Worm (Caenorhabditis elegans) whole organism, mixed stage, embryonic: Measurements from ENCODE around the gene rml-3.

ENCODE experiments used
- bed-3 ChIP-seq: fragments of 200-800 bp; sonication (Bioruptor generic); optimal IDR thresholded peaks from 3 replicates; lab custom pipeline; 2018; ENCODE audit warnings: mild to moderate bottlenecking, missing genetic modification characterization, moderate library complexity, missing compliant biosample characterization
- cnd-1 ChIP-seq: fragments of 200-800 bp; sonication (Bioruptor generic); optimal IDR thresholded peaks from 2 replicates; lab custom pipeline; 2018; ENCODE audit warnings: mild to moderate bottlenecking, missing genetic modification characterization, missing compliant biosample characterization
- elt-3 ChIP-seq: fragments of 150-350 bp; optimal IDR thresholded peaks from 2 replicates; lab custom pipeline; 2014; ENCODE audit warnings: missing biosample characterization, missing genetic modification characterization
- flh-1 ChIP-seq: fragments of 200-800 bp; sonication (Bioruptor generic); optimal IDR thresholded peaks from 2 replicates; lab custom pipeline; 2018; ENCODE audit warnings: mild to moderate bottlenecking, missing genetic modification characterization, moderate library complexity, missing compliant biosample characterization
- hlh-1 ChIP-seq: fragments of 150-350 bp; optimal IDR thresholded peaks from 2 replicates; lab custom pipeline; 2014; ENCODE audit warnings: missing biosample characterization, missing genetic modification reagents, missing genetic modification characterization
- lsy-2 ChIP-seq: fragments of 150-350 bp; optimal IDR thresholded peaks from 2 replicates; lab custom pipeline; 2014; ENCODE audit warnings: missing biosample characterization, missing genetic modification characterization
- nhr-12 ChIP-seq: fragments of 150-350 bp; optimal IDR thresholded peaks from 2 replicates; lab custom pipeline; 2014; ENCODE audit warnings: missing biosample characterization, missing genetic modification characterization
- nhr-76 ChIP-seq: sonication (generic microtip); optimal IDR thresholded peaks from 2 replicates; lab custom pipeline; 2017; ENCODE audit warnings: missing biosample characterization, missing genetic modification characterization
- snpc-4 ChIP-seq: fragments of 150-350 bp; optimal IDR thresholded peaks from 2 replicates; lab custom pipeline; 2014; ENCODE audit warnings: missing biosample characterization, missing genetic modification characterization
- tbx-8 ChIP-seq: fragments of 200-800 bp; sonication (Bioruptor generic); optimal IDR thresholded peaks from 2 replicates; lab custom pipeline; 2018; ENCODE audit warnings: mild to moderate bottlenecking, missing genetic modification characterization, moderate library complexity, missing compliant biosample characterization
- unc-39 ChIP-seq: fragments of 150-350 bp; optimal IDR thresholded peaks from 2 replicates; lab custom pipeline; 2014; ENCODE audit warnings: missing biosample characterization, missing genetic modification characterization
- unc-62 ChIP-seq: fragments of 150-350 bp; optimal IDR thresholded peaks from 2 replicates; lab custom pipeline; 2014; ENCODE audit warnings: missing biosample characterization, missing genetic modification reagents, missing genetic modification characterization
- ztf-11 ChIP-seq: fragments of 150-350 bp; optimal IDR thresholded peaks from 2 replicates; lab custom pipeline; 2014; ENCODE audit warnings: missing biosample characterization, missing genetic modification characterization

DNA sequence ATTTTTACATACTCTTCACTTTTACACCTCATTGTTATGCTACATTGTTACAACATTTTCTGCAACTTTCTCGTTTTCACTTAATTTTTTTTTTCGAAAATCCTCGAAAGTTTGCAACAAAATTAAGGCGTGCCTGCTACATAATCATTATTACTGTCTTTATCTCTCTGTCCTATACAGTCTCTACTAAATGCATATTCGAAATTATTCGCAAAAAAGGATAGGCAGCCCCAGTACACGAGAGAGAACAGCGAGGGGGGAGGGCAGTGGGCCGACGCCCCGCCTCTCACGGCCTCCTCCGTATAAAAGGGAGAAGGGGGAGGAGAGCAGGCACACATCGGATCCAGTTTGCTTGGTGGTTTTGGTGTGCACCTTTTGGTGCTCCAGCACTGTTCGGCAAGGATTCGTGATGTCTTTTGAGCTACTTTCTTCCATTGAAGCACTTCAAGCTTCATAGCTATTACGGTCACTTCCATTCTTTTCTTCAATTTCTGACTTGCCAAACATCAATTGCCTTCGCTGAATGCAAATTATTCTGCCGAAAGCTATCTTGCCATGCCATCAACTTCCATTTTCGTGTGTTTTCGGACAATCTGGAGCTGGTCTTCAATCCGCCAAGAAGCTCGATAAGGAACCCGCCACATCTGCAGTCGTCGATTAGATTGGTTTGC, 13.2 kb upstream of the rml-3 start:
- TF ChIP-seq unc-39, result no peak
- TF ChIP-seq snpc-4 (tag; lab: Kevin White, UChicago), result no peak
- no peak for TF ChIP-seq ztf-11 (tag; lab: Kevin White, UChicago)
- no peak for TF ChIP-seq unc-62 (GFP tag; lab: Kevin White, UChicago)
- TF ChIP-seq nhr-12 (tag; lab: Kevin White, UChicago), result no peak
- no peak for TF ChIP-seq bed-3
- TF ChIP-seq lsy-2, result no peak
- TF ChIP-seq flh-1 (GFP tag; lab: Kevin White, UChicago), result no peak
- peak; percentile 48 for TF ChIP-seq elt-3 (tag; lab: Kevin White, UChicago)
- TF ChIP-seq nhr-76 (tag; lab: Kevin White, UChicago), result no peak
- no peak for TF ChIP-seq tbx-8
- TF ChIP-seq hlh-1, result no peak
- TF ChIP-seq cnd-1 (tag; lab: Kevin White, UChicago), result peak; percentile 17
